Fruit fly (Drosophila melanogaster) whole organism, embryonic: ENCODE results near the gene shv.

ENCODE experiments used
- Antp ChIP-seq: fragments of 200-800 bp; sonication (Bioruptor generic); optimal IDR thresholded peaks from 3 replicates; lab custom pipeline; 2016; ENCODE audit warnings: missing biosample characterization, missing genetic modification characterization
- Atf6 ChIP-seq: fragments of 200-800 bp; sonication (Bioruptor generic); IDR thresholded peaks from 2 replicates; pipeline ENCODE4 v1.3.6; 2022; ENCODE audit warnings: missing biosample characterization, missing genetic modification characterization
- BEAF-32 ChIP-seq: fragments of 200-800 bp; sonication (Bioruptor generic); optimal IDR thresholded peaks from 3 replicates; lab custom pipeline; 2017; ENCODE audit warnings: missing biosample characterization, missing genetic modification characterization, mild to moderate bottlenecking, moderate library complexity, missing genetic modification reagents
- Blimp-1 ChIP-seq: fragments of 200-800 bp; sonication (Bioruptor generic); optimal IDR thresholded peaks from 3 replicates; lab custom pipeline; 2018; ENCODE audit warnings: missing biosample characterization, missing genetic modification characterization, mild to moderate bottlenecking, moderate library complexity, missing genetic modification reagents
- CG10321 ChIP-seq: fragments of 200-800 bp; sonication (Bioruptor generic); IDR thresholded peaks from 2 replicates; pipeline ENCODE4 v1.3.6; 2022; ENCODE audit warnings: missing biosample characterization, missing genetic modification characterization
- CG11398 ChIP-seq: fragments of 200-800 bp; sonication (Bioruptor generic); optimal IDR thresholded peaks from 2 replicates; lab custom pipeline; 2016; ENCODE audit warnings: missing biosample characterization, missing genetic modification characterization
- CG12155 ChIP-seq: fragments of 200-800 bp; sonication (Bioruptor generic); optimal IDR thresholded peaks from 3 replicates; lab custom pipeline; 2016; ENCODE audit warnings: missing biosample characterization, missing genetic modification characterization
- CG1233 ChIP-seq: fragments of 200-800 bp; sonication (Bioruptor generic); optimal IDR thresholded peaks from 4 replicates; lab custom pipeline; 2018; ENCODE audit warnings: missing biosample characterization, mild to moderate bottlenecking, missing genetic modification characterization
- CG12659 ChIP-seq: fragments of 200-800 bp; sonication (Bioruptor generic); optimal IDR thresholded peaks from 3 replicates; lab custom pipeline; 2017; ENCODE audit warnings: mild to moderate bottlenecking, missing biosample characterization, missing genetic modification reagents, missing genetic modification characterization
- CG14014 ChIP-seq: fragments of 200-800 bp; sonication (Bioruptor generic); IDR thresholded peaks from 2 replicates; pipeline ENCODE4 v1.3.6; 2022; ENCODE audit warnings: missing biosample characterization, missing genetic modification characterization
- CG15601 ChIP-seq: fragments of 200-800 bp; sonication (Bioruptor generic); optimal IDR thresholded peaks from 3 replicates; lab custom pipeline; 2019; ENCODE audit warnings: missing biosample characterization, mild to moderate bottlenecking, missing genetic modification characterization, moderate library complexity
- CG17912 ChIP-seq: fragments of 200-800 bp; sonication (Bioruptor generic); optimal IDR thresholded peaks from 2 replicates; lab custom pipeline; 2018; ENCODE audit warnings: missing biosample characterization, mild to moderate bottlenecking, missing genetic modification characterization
- CG18619 ChIP-seq: fragments of 200-800 bp; sonication (Bioruptor generic); optimal IDR thresholded peaks from 3 replicates; lab custom pipeline; 2017; ENCODE audit warnings: missing biosample characterization, mild to moderate bottlenecking, missing genetic modification characterization
- CG31224 ChIP-seq: fragments of 200-800 bp; sonication (Bioruptor generic); IDR thresholded peaks from 2 replicates; pipeline ENCODE4 v1.3.6; 2022; ENCODE audit warnings: missing biosample characterization, missing genetic modification characterization
- CG3163 ChIP-seq: fragments of 200-800 bp; sonication (Bioruptor generic); optimal IDR thresholded peaks from 3 replicates; lab custom pipeline; 2016; ENCODE audit warnings: missing biosample characterization, missing genetic modification characterization
- CG32772 ChIP-seq: fragments of 200-800 bp; sonication (Bioruptor generic); IDR thresholded peaks from 2 replicates; pipeline ENCODE4 v1.3.6; 2022; ENCODE audit warnings: missing biosample characterization, missing genetic modification characterization
- CG33213 ChIP-seq: fragments of 200-800 bp; sonication (Bioruptor generic); optimal IDR thresholded peaks from 3 replicates; lab custom pipeline; 2016; ENCODE audit warnings: missing biosample characterization, missing genetic modification characterization
- CG4282 ChIP-seq: fragments of 200-800 bp; sonication (Bioruptor generic); optimal IDR thresholded peaks from 2 replicates; lab custom pipeline; 2016; ENCODE audit warnings: missing biosample characterization, missing genetic modification characterization
- CG4617 ChIP-seq: fragments of 200-800 bp; sonication (Bioruptor generic); optimal IDR thresholded peaks from 3 replicates; lab custom pipeline; 2016; ENCODE audit warnings: missing biosample characterization, missing genetic modification characterization, borderline replicate concordance
- CG4730 ChIP-seq: fragments of 200-800 bp; sonication (Bioruptor generic); IDR thresholded peaks from 2 replicates; pipeline ENCODE4 v1.3.6; 2022; ENCODE audit warnings: missing biosample characterization, missing genetic modification characterization
- CG6272 ChIP-seq: fragments of 200-800 bp; sonication (Bioruptor generic); IDR thresholded peaks from 2 replicates; pipeline ENCODE4 v1.3.6; 2022; ENCODE audit warnings: missing biosample characterization, missing genetic modification characterization
- CG6765 ChIP-seq: fragments of 200-800 bp; sonication (Bioruptor generic); optimal IDR thresholded peaks from 3 replicates; lab custom pipeline; 2017; ENCODE audit warnings: missing biosample characterization, mild to moderate bottlenecking, missing genetic modification characterization
- D19A ChIP-seq: fragments of 200-800 bp; optimal IDR thresholded peaks from 3 replicates; lab custom pipeline; 2019; ENCODE audit warnings: missing biosample characterization, mild to moderate bottlenecking, missing genetic modification characterization, moderate library complexity
- D19B ChIP-seq: fragments of 200-800 bp; sonication (Bioruptor generic); optimal IDR thresholded peaks from 2 replicates; lab custom pipeline; 2017; ENCODE audit warnings: missing biosample characterization, mild to moderate bottlenecking, missing genetic modification characterization
- Eip74EF ChIP-seq, 2 experiments: fragments of 200-800 bp in 1 of 2; fragments of >200 bp in 1 of 2; sonication (Bioruptor generic) in 1 of 2; optimal IDR thresholded peaks; 2 replicates each; lab custom pipeline; 2017 to 2019; ENCODE audit warnings: missing biosample characterization in 2 of 2, missing genetic modification characterization in 2 of 2, mild to moderate bottlenecking in 1 of 2, moderate library complexity in 1 of 2
- H2.0 ChIP-seq: fragments of 200-800 bp; sonication (Bioruptor generic); IDR thresholded peaks from 2 replicates; pipeline ENCODE4 v1.3.6; 2022; ENCODE audit warnings: missing biosample characterization, missing genetic modification characterization
- Max ChIP-seq: fragments of 200-800 bp; sonication (Bioruptor generic); optimal IDR thresholded peaks from 2 replicates; lab custom pipeline; 2016; ENCODE audit warnings: missing biosample characterization, mild to moderate bottlenecking, missing genetic modification characterization
- Opbp ChIP-seq: fragments of 200-800 bp; sonication (Bioruptor generic); IDR thresholded peaks from 3 replicates; pipeline ENCODE4 v1.3.6; 2022; ENCODE audit warnings: missing biosample characterization, missing genetic modification characterization; ENCODE audit not compliant: partially characterized antibody
- Ptx1 ChIP-seq: fragments of 200-800 bp; sonication (Bioruptor generic); IDR thresholded peaks from 2 replicates; pipeline ENCODE4 v1.3.6; 2022; ENCODE audit warnings: missing biosample characterization, missing genetic modification characterization
- Sox102F ChIP-seq: fragments of 200-800 bp; sonication (Bioruptor generic); optimal IDR thresholded peaks from 2 replicates; lab custom pipeline; 2018; ENCODE audit warnings: missing biosample characterization, mild to moderate bottlenecking, missing genetic modification characterization, moderate library complexity
- Spps ChIP-seq: fragments of 200-800 bp; sonication (Bioruptor generic); optimal IDR thresholded peaks from 2 replicates; lab custom pipeline; 2018; ENCODE audit warnings: missing biosample characterization, mild to moderate bottlenecking, missing genetic modification characterization
- bowl ChIP-seq: fragments of 200-800 bp; sonication (Bioruptor generic); IDR thresholded peaks from 2 replicates; pipeline ENCODE4 v1.3.6; 2022; ENCODE audit warnings: missing biosample characterization, missing genetic modification characterization
- bsh ChIP-seq, 2 experiments: fragments of 200-800 bp; sonication (Bioruptor generic); optimal IDR thresholded peaks; 2 replicates each; lab custom pipeline; 2017 to 2018; ENCODE audit warnings: mild to moderate bottlenecking in 2 of 2, missing biosample characterization in 2 of 2, missing genetic modification characterization in 2 of 2, moderate library complexity in 1 of 2
- cg ChIP-seq: fragments of 200-800 bp; sonication (Bioruptor generic); optimal IDR thresholded peaks from 3 replicates; lab custom pipeline; 2019; ENCODE audit warnings: missing biosample characterization, mild to moderate bottlenecking, missing genetic modification characterization, moderate library complexity
- chm ChIP-seq: fragments of 200-800 bp; sonication (Bioruptor generic); IDR thresholded peaks from 2 replicates; pipeline ENCODE4 v1.3.6; 2022; ENCODE audit warnings: missing biosample characterization, missing genetic modification characterization
- croc ChIP-seq: fragments of 200-800 bp; sonication (Bioruptor generic); conservative IDR thresholded peaks from 3 replicates; pipeline ENCODE4 v1.3.6; 2022; ENCODE audit warnings: missing biosample characterization, missing genetic modification characterization
- ftz-f1 ChIP-seq: fragments of 200-800 bp; sonication (Bioruptor generic); optimal IDR thresholded peaks from 2 replicates; lab custom pipeline; 2016; ENCODE audit warnings: missing biosample characterization, missing genetic modification characterization
- gfzf ChIP-seq: fragments of 200-800 bp; sonication (Bioruptor generic); optimal IDR thresholded peaks from 2 replicates; lab custom pipeline; 2016; ENCODE audit warnings: missing biosample characterization, mild to moderate bottlenecking, missing genetic modification characterization, moderate library complexity
- gro ChIP-seq: fragments of 200-800 bp; sonication (Bioruptor generic); optimal IDR thresholded peaks from 2 replicates; lab custom pipeline; 2016; ENCODE audit warnings: missing biosample characterization, missing genetic modification characterization
- gsb-n ChIP-seq: fragments of 200-800 bp; sonication (Bioruptor generic); optimal IDR thresholded peaks from 3 replicates; lab custom pipeline; 2018; ENCODE audit warnings: missing biosample characterization, mild to moderate bottlenecking, missing genetic modification characterization
- ham ChIP-seq: fragments of 200-800 bp; sonication (Bioruptor generic); IDR thresholded peaks from 2 replicates; pipeline ENCODE4 v1.3.6; 2022; ENCODE audit warnings: missing biosample characterization, missing genetic modification characterization
- jing ChIP-seq: fragments of 200-800 bp; sonication (Bioruptor generic); optimal IDR thresholded peaks from 2 replicates; lab custom pipeline; 2018; ENCODE audit warnings: missing biosample characterization, mild to moderate bottlenecking, missing genetic modification characterization
- rib ChIP-seq: fragments of 200-800 bp; sonication (Bioruptor generic); IDR thresholded peaks from 2 replicates; pipeline ENCODE4 v1.3.6; 2022; ENCODE audit warnings: missing biosample characterization, missing genetic modification characterization
- sd ChIP-seq: fragments of 200-800 bp; sonication (Bioruptor generic); optimal IDR thresholded peaks from 3 replicates; lab custom pipeline; 2018; ENCODE audit warnings: missing biosample characterization, mild to moderate bottlenecking, missing genetic modification characterization, moderate library complexity
- sim ChIP-seq: fragments of 200-800 bp; sonication (Bioruptor generic); IDR thresholded peaks from 2 replicates; pipeline ENCODE4 v1.3.6; 2022; ENCODE audit warnings: missing biosample characterization, missing genetic modification characterization
- tup ChIP-seq: fragments of 200-800 bp; sonication (Bioruptor generic); optimal IDR thresholded peaks from 2 replicates; lab custom pipeline; 2016; ENCODE audit warnings: missing biosample characterization, mild to moderate bottlenecking, missing genetic modification characterization, moderate library complexity
- twi ChIP-seq: fragments of 200-800 bp; optimal IDR thresholded peaks from 2 replicates; lab custom pipeline; 2019; ENCODE audit warnings: missing biosample characterization, mild to moderate bottlenecking, missing genetic modification characterization, moderate library complexity
- unc-4 ChIP-seq: fragments of 200-800 bp; sonication (Bioruptor generic); IDR thresholded peaks from 2 replicates; pipeline ENCODE4 v1.3.6; 2022; ENCODE audit warnings: missing biosample characterization, missing genetic modification characterization; ENCODE audit not compliant: partially characterized antibody
- usp ChIP-seq: fragments of >200 bp; optimal IDR thresholded peaks from 2 replicates; lab custom pipeline; 2017; ENCODE audit warnings: missing biosample characterization, missing genetic modification characterization
- zfh2 ChIP-seq: fragments of 200-800 bp; sonication (Bioruptor generic); optimal IDR thresholded peaks from 2 replicates; lab custom pipeline; 2016; ENCODE audit warnings: missing biosample characterization, missing genetic modification characterization

Gene shv

DNA sequence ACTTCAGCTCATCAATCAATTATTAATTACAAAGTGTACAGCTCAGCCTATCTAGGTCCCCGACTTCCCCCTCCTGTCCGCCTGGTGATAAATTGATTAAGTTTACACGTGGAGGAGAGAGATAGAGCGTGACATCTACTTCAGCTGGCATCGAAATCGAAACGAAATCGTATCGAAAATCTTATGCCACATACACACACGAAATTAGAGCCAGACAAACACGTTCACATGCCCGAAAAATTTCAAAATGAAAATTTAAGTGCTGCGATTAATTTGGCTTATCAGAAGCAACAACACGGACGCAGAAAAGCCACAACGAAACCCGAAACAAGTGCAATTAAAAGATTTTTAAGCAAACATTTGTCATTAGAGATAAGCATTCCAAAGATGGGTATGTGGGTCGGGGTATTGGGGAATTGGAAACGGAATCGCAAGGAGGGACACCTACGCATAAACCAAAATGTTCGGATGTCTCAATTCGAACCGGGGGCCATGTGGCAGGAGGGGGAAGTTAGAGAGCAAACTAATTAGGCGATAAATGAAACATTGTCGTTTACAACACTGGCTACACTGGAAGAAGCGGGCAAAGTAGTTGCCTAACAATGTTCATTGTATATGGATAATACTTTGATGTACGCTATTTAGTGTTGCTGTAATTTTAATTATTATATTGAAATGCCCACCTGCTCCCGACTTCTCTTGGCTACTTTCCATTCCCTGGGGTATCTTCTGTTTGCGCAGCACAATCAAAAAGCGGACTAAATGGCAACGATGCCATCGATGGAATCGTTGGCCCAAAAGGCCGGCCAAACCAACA, 45.0 kb downstream of the shv start (continued):
- TF ChIP-seq tup (GFP tag; lab: Kevin White, UChicago) (no peak), CG15601 (tag; lab: Kevin White, UChicago) (no peak), gro (GFP tag; lab: Kevin White, UChicago) (no peak), CG17912 (no peak), Opbp (GFP tag; lab: Robert Waterston, UW) (no peak), twi (tag; lab: Kevin White, UChicago) (no peak), Ptx1 (GFP tag; lab: Robert Waterston, UW) (no peak), Max (no peak), chm (GFP tag; lab: Robert Waterston, UW) (no peak), cg (GFP tag; lab: Kevin White, UChicago) (no peak), CG1233 (no peak), gfzf (GFP tag; lab: Kevin White, UChicago) (no peak), D19B (GFP tag; lab: Kevin White, UChicago) (no peak), jing (no peak), gsb-n (tag; lab: Kevin White, UChicago) (no peak), croc (GFP tag; lab: Robert Waterston, UW) (no peak), rib (GFP tag; lab: Robert Waterston, UW) (no peak), sim (GFP tag; lab: Robert Waterston, UW) (no peak), CG11398 (GFP tag; lab: Kevin White, UChicago) (no peak), CG4730 (GFP tag; lab: Robert Waterston, UW) (no peak), CG4282 (GFP tag; lab: Kevin White, UChicago) (no peak), ham (GFP tag; lab: Robert Waterston, UW) (no peak), usp (GFP tag; lab: Kevin White, UChicago) (no peak), Blimp-1 (GFP tag; lab: Kevin White, UChicago) (no peak), CG4617 (no peak), Sox102F (peak; percentile 5), Antp (no peak), unc-4 (GFP tag; lab: Robert Waterston, UW) (no peak), Spps (no peak), Atf6 (GFP tag; lab: Robert Waterston, UW) (no peak), D19A (no peak), CG33213 (no peak), CG12659 (GFP tag; lab: Kevin White, UChicago) (no peak), Eip74EF (GFP tag; optimal IDR thresholded peaks at IDR 0.05; lab: Kevin White, UChicago) (no peak), H2.0 (GFP tag; lab: Robert Waterston, UW) (no peak), CG18619 (no peak), bsh (GFP tag; optimal IDR thresholded peaks at IDR 0.05; lab: Kevin White, UChicago) (no peak), CG32772 (GFP tag; lab: Robert Waterston, UW) (no peak), bowl (GFP tag; lab: Robert Waterston, UW) (no peak), CG12155 (GFP tag; lab: Kevin White, UChicago) (no peak), sd (tag; lab: Kevin White, UChicago) (peak; percentile 48), CG31224 (no peak), BEAF-32 (GFP tag; lab: Kevin White, UChicago) (no peak), CG3163 (no peak), CG6765 (no peak), CG14014 (GFP tag; lab: Robert Waterston, UW) (no peak), ftz-f1 (GFP tag; lab: Kevin White, UChicago) (no peak), CG6272 (GFP tag; lab: Robert Waterston, UW) (no peak), zfh2 (GFP tag; lab: Kevin White, UChicago) (no peak), CG10321 (GFP tag; lab: Robert Waterston, UW) (no peak)
